Fruit fly (Drosophila melanogaster) whole organism, wandering third instar larva: ENCODE data around the gene CG18765.

ENCODE experiments used
- CG32264 ChIP-seq: fragments of 200-800 bp; sonication (Bioruptor generic); optimal IDR thresholded peaks from 2 replicates; lab custom pipeline; 2016; ENCODE audit warnings: missing biosample characterization, missing genetic modification characterization
- GATAd ChIP-seq: sonication (Bioruptor generic); optimal IDR thresholded peaks from 2 replicates; lab custom pipeline; 2016; ENCODE audit warnings: missing biosample characterization, missing genetic modification characterization
- HLH106 ChIP-seq: fragments of 200-800 bp; optimal IDR thresholded peaks from 3 replicates; lab custom pipeline; 2019; ENCODE audit warnings: missing biosample characterization, mild to moderate bottlenecking, missing genetic modification characterization, moderate library complexity
- Hr83 ChIP-seq: fragments of 200-300 bp; sonication (Bioruptor generic); optimal IDR thresholded peaks from 2 replicates; lab custom pipeline; 2016; ENCODE audit warnings: missing biosample characterization, mild to moderate bottlenecking, missing genetic modification characterization, moderate library complexity; ENCODE audit not compliant: poor library complexity, severe bottlenecking
- Jra ChIP-seq: sonication (Bioruptor generic); optimal IDR thresholded peaks from 2 replicates; lab custom pipeline; 2016; ENCODE audit warnings: missing biosample characterization, missing genetic modification characterization
- psq ChIP-seq: fragments of 200-800 bp; sonication (Bioruptor generic); optimal IDR thresholded peaks from 3 replicates; lab custom pipeline; 2017; ENCODE audit warnings: missing biosample characterization, mild to moderate bottlenecking, missing genetic modification characterization, moderate library complexity

DNA sequence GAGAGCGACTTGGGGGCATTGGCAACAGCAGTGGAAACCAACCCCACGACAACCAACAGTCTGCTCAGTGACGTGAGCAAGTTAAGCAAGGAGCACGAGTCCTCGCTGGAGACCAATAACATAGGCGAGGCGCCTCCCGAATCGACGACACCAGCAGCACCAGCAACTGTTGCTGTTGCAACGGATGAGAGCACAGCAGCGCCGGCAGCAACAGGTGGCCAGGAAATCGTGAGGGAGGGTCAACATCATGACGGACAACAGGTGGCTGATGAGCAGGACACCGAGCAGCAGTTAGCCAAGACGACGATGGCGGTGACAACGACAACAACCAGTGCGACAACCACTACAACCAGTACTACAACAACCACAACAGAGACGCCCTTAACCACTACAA lies 21.6 kb downstream of the CG18765 start:
- TF ChIP-seq HLH106 (tag; lab: Kevin White, UChicago) (no peak), Hr83 (GFP tag; lab: Kevin White, UChicago) (no peak), GATAd (no peak), psq (no peak), CG32264 (GFP tag; lab: Kevin White, UChicago) (no peak), Jra (GFP tag; lab: Kevin White, UChicago) (no peak)
